Fruit fly (Drosophila melanogaster) whole organism, adult: Measurements from ENCODE around the gene CG9338.

Experiments used
- CG5204 ChIP-seq: fragments of 200-800 bp; sonication (Bioruptor generic); optimal IDR thresholded peaks from 2 replicates; lab custom pipeline; 2016; ENCODE audit warnings: missing biosample characterization, missing genetic modification characterization
- Clk ChIP-seq: fragments of 200-800 bp; sonication (Bioruptor generic); optimal IDR thresholded peaks from 2 replicates; lab custom pipeline; 2017; ENCODE audit warnings: missing biosample characterization, missing genetic modification characterization
- Crg-1 ChIP-seq: fragments of 200-800 bp; sonication (Bioruptor generic); optimal IDR thresholded peaks from 2 replicates; lab custom pipeline; 2016; ENCODE audit warnings: missing biosample characterization, missing genetic modification characterization
- Hr96 ChIP-seq: fragments of 200-800 bp; sonication (Bioruptor generic); optimal IDR thresholded peaks from 2 replicates; lab custom pipeline; 2016; ENCODE audit warnings: missing biosample characterization, missing genetic modification characterization
- Mnt ChIP-seq: fragments of 200-800 bp; sonication (Bioruptor generic); optimal IDR thresholded peaks from 2 replicates; lab custom pipeline; 2016; ENCODE audit warnings: missing biosample characterization, mild to moderate bottlenecking, missing genetic modification characterization
- bab1 ChIP-seq: fragments of 200-800 bp; sonication (Bioruptor generic); optimal IDR thresholded peaks from 3 replicates; lab custom pipeline; 2019; ENCODE audit warnings: missing biosample characterization, mild to moderate bottlenecking, missing genetic modification characterization, moderate library complexity
- cic ChIP-seq: fragments of 200-800 bp; sonication (Bioruptor generic); optimal IDR thresholded peaks from 2 replicates; lab custom pipeline; 2017; ENCODE audit warnings: missing biosample characterization, mild to moderate bottlenecking, missing genetic modification characterization, moderate library complexity
- cnc ChIP-seq, 2 experiments: fragments of >200 bp; optimal IDR thresholded peaks; 2 replicates each; lab custom pipeline; 2017
- ovo ChIP-seq: fragments of 200-800 bp; sonication (Bioruptor generic); optimal IDR thresholded peaks from 2 replicates; lab custom pipeline; 2016; ENCODE audit warnings: missing biosample characterization, missing genetic modification characterization

DNA sequence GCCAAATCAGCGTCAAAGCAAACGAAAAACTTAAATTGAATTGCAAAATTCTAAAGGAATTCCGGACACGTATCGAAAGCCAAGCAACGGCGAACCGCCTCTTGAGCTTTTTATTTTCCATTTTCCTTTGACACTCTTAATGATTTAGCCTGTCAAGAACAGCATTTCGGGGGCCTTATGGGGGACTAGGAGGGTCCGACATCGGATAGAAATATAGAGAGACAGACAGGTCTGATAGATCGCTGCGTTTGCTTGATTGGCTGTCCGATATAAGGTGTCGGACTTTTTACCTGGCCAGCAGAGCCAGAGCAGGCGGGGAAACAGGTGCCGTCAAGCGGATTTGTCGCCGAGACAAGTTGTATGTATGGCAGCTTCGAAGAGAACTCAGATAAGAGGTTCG is 39.3 kb downstream of the CG9338 start:
- TF ChIP-seq cnc (optimal IDR thresholded peaks at IDR 0.05; lab: Kevin White, UChicago) (no peak), Mnt (GFP tag; lab: Kevin White, UChicago) (no peak), Crg-1 (no peak), Hr96 (GFP tag; lab: Kevin White, UChicago) (no peak), CG5204 (no peak), bab1 (GFP tag; lab: Kevin White, UChicago) (no peak), cic (no peak), ovo (GFP tag; lab: Kevin White, UChicago) (no peak), Clk (GFP tag; lab: Kevin White, UChicago) (no peak)
